Fruit fly (Drosophila melanogaster) whole organism, embryonic: ENCODE results near the gene CG17264.
A peak's percentile ranks its signal among the peaks of the same experiment; 100 is the strongest.

Source experiments
- BEAF-32 ChIP-seq: fragments of 200-800 bp; sonication (Bioruptor generic); optimal IDR thresholded peaks from 3 replicates; lab custom pipeline; 2017; ENCODE audit warnings: missing biosample characterization, missing genetic modification characterization, mild to moderate bottlenecking, moderate library complexity, missing genetic modification reagents
- Bteb2 ChIP-seq: fragments of 200-800 bp; sonication (Bioruptor generic); optimal IDR thresholded peaks from 2 replicates; lab custom pipeline; 2016; ENCODE audit warnings: missing biosample characterization, missing genetic modification characterization
- CG10267 ChIP-seq: fragments of 200-800 bp; sonication (Bioruptor generic); optimal IDR thresholded peaks from 2 replicates; lab custom pipeline; 2018; ENCODE audit warnings: missing biosample characterization, mild to moderate bottlenecking, missing genetic modification characterization, moderate library complexity
- CG10431 ChIP-seq: fragments of 200-800 bp; sonication (Bioruptor generic); optimal IDR thresholded peaks from 3 replicates; lab custom pipeline; 2018; ENCODE audit warnings: missing biosample characterization, mild to moderate bottlenecking, missing genetic modification characterization
- CG13123 ChIP-seq: fragments of 200-800 bp; sonication (Bioruptor generic); optimal IDR thresholded peaks from 2 replicates; lab custom pipeline; 2016; ENCODE audit warnings: missing biosample characterization, missing genetic modification characterization
- CG13287 ChIP-seq: fragments of 200-800 bp; sonication (Bioruptor generic); IDR thresholded peaks from 2 replicates; pipeline ENCODE4 v1.3.6; 2022; ENCODE audit warnings: missing biosample characterization, missing genetic modification characterization; ENCODE audit not compliant: partially characterized antibody
- CG13424 ChIP-seq: fragments of 200-800 bp; sonication (Bioruptor generic); optimal IDR thresholded peaks from 2 replicates; lab custom pipeline; 2019; ENCODE audit warnings: missing biosample characterization, mild to moderate bottlenecking, missing genetic modification characterization, moderate library complexity
- CG13775 ChIP-seq: fragments of 200-800 bp; sonication (Bioruptor generic); optimal IDR thresholded peaks from 3 replicates; lab custom pipeline; 2017; ENCODE audit warnings: missing biosample characterization, mild to moderate bottlenecking, missing genetic modification characterization
- CG14710 ChIP-seq: fragments of 200-800 bp; sonication (Bioruptor generic); optimal IDR thresholded peaks from 3 replicates; lab custom pipeline; 2019; ENCODE audit warnings: missing biosample characterization, mild to moderate bottlenecking, missing genetic modification characterization, moderate library complexity
- CG16863 ChIP-seq: fragments of 200-800 bp; sonication (Bioruptor generic); optimal IDR thresholded peaks from 3 replicates; lab custom pipeline; 2016; ENCODE audit warnings: missing biosample characterization, missing genetic modification characterization
- CG17829 ChIP-seq: fragments of 200-800 bp; optimal IDR thresholded peaks from 2 replicates; lab custom pipeline; 2019; ENCODE audit warnings: missing biosample characterization, mild to moderate bottlenecking, missing genetic modification characterization, moderate library complexity
- CG17912 ChIP-seq: fragments of 200-800 bp; sonication (Bioruptor generic); optimal IDR thresholded peaks from 2 replicates; lab custom pipeline; 2018; ENCODE audit warnings: missing biosample characterization, mild to moderate bottlenecking, missing genetic modification characterization
- CG18619 ChIP-seq: fragments of 200-800 bp; sonication (Bioruptor generic); optimal IDR thresholded peaks from 3 replicates; lab custom pipeline; 2017; ENCODE audit warnings: missing biosample characterization, mild to moderate bottlenecking, missing genetic modification characterization
- CG2120 ChIP-seq: fragments of 200-800 bp; sonication (Bioruptor generic); optimal IDR thresholded peaks from 3 replicates; lab custom pipeline; 2016; ENCODE audit warnings: missing biosample characterization, missing genetic modification characterization
- CG2129 ChIP-seq: fragments of 200-800 bp; sonication (Bioruptor generic); IDR thresholded peaks from 2 replicates; pipeline ENCODE4 v1.3.6; 2022; ENCODE audit warnings: missing biosample characterization, missing genetic modification characterization; ENCODE audit not compliant: partially characterized antibody
- CG32767 ChIP-seq: fragments of 200-800 bp; sonication (Bioruptor generic); IDR thresholded peaks from 2 replicates; pipeline ENCODE4 v1.3.6; 2022; ENCODE audit warnings: missing biosample characterization, missing genetic modification characterization
- CG4617 ChIP-seq: fragments of 200-800 bp; sonication (Bioruptor generic); optimal IDR thresholded peaks from 3 replicates; lab custom pipeline; 2016; ENCODE audit warnings: missing biosample characterization, missing genetic modification characterization, borderline replicate concordance
- CG8478 ChIP-seq: fragments of >200 bp; optimal IDR thresholded peaks from 2 replicates; lab custom pipeline; 2018
- CG9215 ChIP-seq: fragments of 200-800 bp; sonication (Bioruptor generic); IDR thresholded peaks from 2 replicates; pipeline ENCODE4 v1.3.6; 2022; ENCODE audit warnings: missing biosample characterization, missing genetic modification characterization
- Camta ChIP-seq: fragments of 200-800 bp; sonication (Bioruptor generic); optimal IDR thresholded peaks from 2 replicates; lab custom pipeline; 2016; ENCODE audit warnings: missing biosample characterization, missing genetic modification characterization
- Doc2 ChIP-seq: fragments of 200-800 bp; sonication (Bioruptor generic); IDR thresholded peaks from 2 replicates; pipeline ENCODE4 v1.3.6; 2022; ENCODE audit warnings: missing biosample characterization, missing genetic modification characterization
- Ets97D ChIP-seq: fragments of 200-800 bp; sonication (Bioruptor generic); optimal IDR thresholded peaks from 3 replicates; lab custom pipeline; 2016; ENCODE audit warnings: missing biosample characterization, missing genetic modification characterization
- Hey ChIP-seq: fragments of 200-800 bp; sonication (Bioruptor generic); optimal IDR thresholded peaks from 3 replicates; lab custom pipeline; 2018; ENCODE audit warnings: missing biosample characterization, mild to moderate bottlenecking, missing genetic modification characterization
- MBD-R2 ChIP-seq: fragments of 200-800 bp; sonication (Bioruptor generic); IDR thresholded peaks from 2 replicates; pipeline ENCODE4 v1.3.6; 2022; ENCODE audit warnings: missing biosample characterization, missing genetic modification characterization
- MESR4 ChIP-seq: fragments of 200-800 bp; sonication (Bioruptor generic); optimal IDR thresholded peaks from 2 replicates; lab custom pipeline; 2018; ENCODE audit warnings: missing biosample characterization, mild to moderate bottlenecking, missing genetic modification characterization, moderate library complexity
- Mad ChIP-seq: fragments of 200-800 bp; sonication (Bioruptor generic); optimal IDR thresholded peaks from 2 replicates; lab custom pipeline; 2016; ENCODE audit warnings: missing biosample characterization, missing genetic modification characterization
- NK7.1 ChIP-seq: fragments of 200-800 bp; sonication (Bioruptor generic); optimal IDR thresholded peaks from 3 replicates; lab custom pipeline; 2016; ENCODE audit warnings: missing biosample characterization, missing genetic modification characterization
- Oaz ChIP-seq: fragments of 200-800 bp; sonication (Bioruptor generic); IDR thresholded peaks from 2 replicates; pipeline ENCODE4 v1.3.6; 2022; ENCODE audit warnings: missing biosample characterization, missing genetic modification characterization
- Oli ChIP-seq: fragments of 200-800 bp; sonication (Bioruptor generic); optimal IDR thresholded peaks from 2 replicates; lab custom pipeline; 2018; ENCODE audit warnings: missing biosample characterization, mild to moderate bottlenecking, missing genetic modification characterization, moderate library complexity
- Opbp ChIP-seq: fragments of 200-800 bp; sonication (Bioruptor generic); IDR thresholded peaks from 3 replicates; pipeline ENCODE4 v1.3.6; 2022; ENCODE audit warnings: missing biosample characterization, missing genetic modification characterization; ENCODE audit not compliant: partially characterized antibody
- Ravus ChIP-seq: fragments of 200-800 bp; sonication (Bioruptor generic); IDR thresholded peaks from 2 replicates; pipeline ENCODE4 v1.3.6; 2022; ENCODE audit warnings: missing biosample characterization, missing genetic modification characterization
- Scr ChIP-seq: fragments of 200-800 bp; sonication (Bioruptor generic); IDR thresholded peaks from 2 replicates; pipeline ENCODE4 v1.3.6; 2022; ENCODE audit warnings: missing biosample characterization, missing genetic modification characterization; ENCODE audit not compliant: partially characterized antibody
- Sry-β ChIP-seq: fragments of 200-800 bp; sonication (Bioruptor generic); optimal IDR thresholded peaks from 2 replicates; lab custom pipeline; 2018; ENCODE audit warnings: missing biosample characterization, mild to moderate bottlenecking, missing genetic modification characterization, moderate library complexity
- Sry-δ ChIP-seq: fragments of 200-800 bp; sonication (Bioruptor generic); optimal IDR thresholded peaks from 2 replicates; lab custom pipeline; 2016; ENCODE audit warnings: missing biosample characterization, missing genetic modification characterization
- ara ChIP-seq: fragments of 200-800 bp; sonication (Bioruptor generic); IDR thresholded peaks from 2 replicates; pipeline ENCODE4 v1.3.6; 2022; ENCODE audit warnings: missing biosample characterization, missing genetic modification characterization
- chif ChIP-seq, 2 experiments: fragments of 200-800 bp; sonication (Bioruptor generic); optimal IDR thresholded peaks; 3 replicates each; lab custom pipeline; 2016; ENCODE audit warnings: missing biosample characterization in 2 of 2, missing genetic modification characterization in 2 of 2
- corto ChIP-seq: fragments of 200-800 bp; sonication (Bioruptor generic); optimal IDR thresholded peaks from 2 replicates; lab custom pipeline; 2016; ENCODE audit warnings: missing biosample characterization, mild to moderate bottlenecking, missing genetic modification characterization, moderate library complexity
- crp ChIP-seq, 2 experiments: fragments of 200-800 bp; sonication (Bioruptor generic); optimal IDR thresholded peaks; 2 replicates in 1 of 2; 3 replicates in 1 of 2; lab custom pipeline; 2017; ENCODE audit warnings: missing biosample characterization in 2 of 2, missing genetic modification characterization in 2 of 2, mild to moderate bottlenecking in 1 of 2, moderate library complexity in 1 of 2
- fd102C ChIP-seq: fragments of 200-800 bp; sonication (Bioruptor generic); optimal IDR thresholded peaks from 2 replicates; lab custom pipeline; 2018; ENCODE audit warnings: missing biosample characterization, mild to moderate bottlenecking, missing genetic modification characterization, moderate library complexity
- lola ChIP-seq, 3 experiments: fragments of >200 bp in 2 of 3; fragments of 200-800 bp in 1 of 3; sonication (Bioruptor generic) in 1 of 3; optimal IDR thresholded peaks; 2 replicates each; lab custom pipeline; 2017 to 2019; ENCODE audit warnings: missing biosample characterization in 3 of 3, missing genetic modification characterization in 3 of 3, mild to moderate bottlenecking in 1 of 3, moderate library complexity in 1 of 3
- pan ChIP-seq, 4 experiments: fragments of >200 bp in 3 of 4; fragments of 200-800 bp in 1 of 4; sonication (Bioruptor generic) in 1 of 4; optimal IDR thresholded peaks in 3 of 4; IDR thresholded peaks in 1 of 4; 2 replicates each; pipeline versions ENCODE4 v1.3.6 to Lab custom; 2017 to 2022; ENCODE audit warnings: missing biosample characterization in 2 of 4, missing genetic modification characterization in 2 of 4, mixed read lengths in 1 of 4
- pb ChIP-seq: fragments of 200-800 bp; sonication (Bioruptor generic); optimal IDR thresholded peaks from 3 replicates; lab custom pipeline; 2016; ENCODE audit warnings: missing biosample characterization, missing genetic modification characterization
- seq ChIP-seq: fragments of 200-800 bp; sonication (Bioruptor generic); IDR thresholded peaks from 2 replicates; pipeline ENCODE4 v1.3.6; 2022; ENCODE audit warnings: missing biosample characterization, missing genetic modification characterization
- sim ChIP-seq: fragments of 200-800 bp; sonication (Bioruptor generic); IDR thresholded peaks from 2 replicates; pipeline ENCODE4 v1.3.6; 2022; ENCODE audit warnings: missing biosample characterization, missing genetic modification characterization
- sug ChIP-seq: fragments of 200-800 bp; optimal IDR thresholded peaks from 2 replicates; lab custom pipeline; 2019; ENCODE audit warnings: missing biosample characterization, mild to moderate bottlenecking, missing genetic modification characterization, moderate library complexity
- tll ChIP-seq, 2 experiments: fragments of 200-800 bp in 1 of 2; fragments of >200 bp in 1 of 2; sonication (Bioruptor generic) in 1 of 2; optimal IDR thresholded peaks; 2 replicates each; lab custom pipeline; 2017 to 2019; ENCODE audit warnings: missing biosample characterization in 2 of 2, missing genetic modification characterization in 2 of 2, mild to moderate bottlenecking in 1 of 2, moderate library complexity in 1 of 2
- wek ChIP-seq: fragments of 200-800 bp; sonication (Bioruptor generic); optimal IDR thresholded peaks from 3 replicates; lab custom pipeline; 2018; ENCODE audit warnings: missing biosample characterization, mild to moderate bottlenecking, missing genetic modification characterization, moderate library complexity

CG17264 gene

DNA sequence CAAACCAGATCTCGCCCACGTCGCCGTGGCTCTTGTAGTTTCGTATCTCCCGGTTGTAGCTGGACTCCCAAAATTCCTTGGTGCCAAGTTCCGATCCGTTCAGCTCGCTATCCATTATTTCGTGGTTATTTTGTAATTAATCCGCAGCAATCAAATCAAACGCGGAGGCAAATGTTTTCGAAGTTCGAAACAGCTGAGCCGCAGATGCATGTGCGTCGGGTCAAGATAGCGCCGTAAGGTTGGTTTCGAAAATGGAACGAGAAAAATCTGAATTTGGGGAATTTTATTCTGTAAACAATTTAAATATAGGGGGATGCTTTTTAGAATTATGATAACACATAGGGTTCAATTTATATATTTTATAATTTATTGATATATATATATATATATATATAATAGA lies 39.2 kb upstream of the CG17264 start, which contains the start of gene CG9643 (continued):
- TF ChIP-seq ara (GFP tag; lab: Robert Waterston, UW), result no peak
- TF ChIP-seq sim, result no peak
- no peak for TF ChIP-seq corto (GFP tag; lab: Kevin White, UChicago)
- TF ChIP-seq Doc2 (GFP tag; lab: Robert Waterston, UW), result no peak
- no peak for TF ChIP-seq CG32767 (GFP tag; lab: Robert Waterston, UW)
- TF ChIP-seq NK7.1 (GFP tag; lab: Kevin White, UChicago), result no peak
- no peak for TF ChIP-seq CG8478
- no peak for TF ChIP-seq CG13123
- no peak for TF ChIP-seq CG16863 (GFP tag; lab: Kevin White, UChicago)
- peak; percentile 61 for TF ChIP-seq MESR4 (GFP tag; lab: Kevin White, UChicago)
- TF ChIP-seq chif (GFP tag; optimal IDR thresholded peaks at IDR 0.05; lab: Kevin White, UChicago), result no peak
- no peak for TF ChIP-seq CG18619 (GFP tag; lab: Kevin White, UChicago)
- TF ChIP-seq CG13775 (GFP tag; lab: Kevin White, UChicago), result peak; percentile 7
- no peak for TF ChIP-seq lola (GFP tag; optimal IDR thresholded peaks at IDR 0.05; lab: Kevin White, UChicago)
- no peak for TF ChIP-seq Oaz (GFP tag; lab: Robert Waterston, UW)
- TF ChIP-seq CG2129 (GFP tag; lab: Robert Waterston, UW), result no peak
- TF ChIP-seq Sry-δ (GFP tag; lab: Kevin White, UChicago), result peak; percentile 14
- no peak for TF ChIP-seq Ravus
- no peak for TF ChIP-seq Oli (tag; lab: Kevin White, UChicago)
- TF ChIP-seq Mad (GFP tag; lab: Kevin White, UChicago), result no peak
- TF ChIP-seq BEAF-32 (GFP tag; lab: Kevin White, UChicago), result peak; percentile 19
- peak; percentile 87 to 97 for TF ChIP-seq crp (GFP tag; optimal IDR thresholded peaks at IDR 0.05; lab: Kevin White, UChicago)
- TF ChIP-seq Camta (GFP tag; lab: Kevin White, UChicago), result no peak
- peak; percentile 47 for TF ChIP-seq CG4617 (GFP tag; lab: Kevin White, UChicago)
- peak; percentile 17 for TF ChIP-seq sug (tag; lab: Kevin White, UChicago)
- TF ChIP-seq CG9215 (GFP tag; lab: Robert Waterston, UW), result no peak
- TF ChIP-seq Bteb2 (GFP tag; lab: Kevin White, UChicago), result no peak
- no peak for TF ChIP-seq CG2120 (GFP tag; lab: Kevin White, UChicago)
- TF ChIP-seq Scr (GFP tag; lab: Robert Waterston, UW), result peak; percentile 40; the same call in 1 of the 2 replicates
- peak; percentile 44 for TF ChIP-seq CG17829
- peak; percentile 39 for TF ChIP-seq CG10267 (tag; lab: Kevin White, UChicago)
- TF ChIP-seq CG13287 (GFP tag; lab: Robert Waterston, UW), result peak; percentile 44
- no peak for TF ChIP-seq tll (GFP tag; optimal IDR thresholded peaks at IDR 0.05; lab: Kevin White, UChicago)
- no peak for TF ChIP-seq CG13424 (tag; lab: Kevin White, UChicago)
- no peak for TF ChIP-seq Sry-β (GFP tag; lab: Kevin White, UChicago)
- TF ChIP-seq pb, result no peak
- TF ChIP-seq CG17912, result no peak
- no peak for TF ChIP-seq Ets97D (GFP tag; lab: Kevin White, UChicago)
- no peak for TF ChIP-seq fd102C (GFP tag; lab: Kevin White, UChicago)
- TF ChIP-seq CG10431 (GFP tag; lab: Kevin White, UChicago), result no peak
- peak; percentile 50 for TF ChIP-seq CG14710
- TF ChIP-seq Opbp, result no peak
- TF ChIP-seq wek (GFP tag; lab: Kevin White, UChicago), result no peak
- TF ChIP-seq seq (GFP tag; lab: Robert Waterston, UW), result no peak
- TF ChIP-seq pan (optimal IDR thresholded peaks at IDR 0.05; lab: Kevin White, UChicago), result no peak
- TF ChIP-seq pan (GFP tag; optimal IDR thresholded peaks at IDR 0.05 in 1 of 2, IDR thresholded peaks at IDR 0.05 in 1 of 2), result no peak
- TF ChIP-seq MBD-R2, result peak; percentile 92
- TF ChIP-seq Hey (tag; lab: Kevin White, UChicago), result no peak
- TF ChIP-seq, all 482 proteins: peak for 38
